Worm (Caenorhabditis elegans): Measurements from ENCODE around the gene grl-28.

Gene grl-28

DNA sequence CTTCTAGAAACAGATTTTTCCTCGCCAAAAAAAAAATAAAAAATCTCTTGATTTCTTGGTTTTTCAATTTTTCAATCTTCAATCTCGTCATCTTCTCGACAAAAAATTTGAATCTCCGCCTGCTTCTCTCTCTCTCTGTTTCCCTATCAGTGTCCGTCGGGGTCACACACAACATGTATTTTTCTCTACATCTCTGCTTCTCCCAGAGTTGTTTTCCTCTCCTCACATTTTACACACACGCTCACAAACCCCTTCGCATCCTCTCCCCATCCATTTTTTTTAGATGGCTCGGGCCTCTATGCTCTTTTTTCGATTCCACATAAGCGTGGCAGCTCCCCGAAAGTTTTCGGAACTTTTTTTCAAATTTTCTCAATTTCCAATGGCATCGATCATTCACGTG, 28.1 kb upstream of the grl-28 start (continued):
- no peak for TF ChIP-seq nhr-6 (tag; optimal IDR thresholded peaks at IDR 0.05)
- peak; percentile 61 for TF ChIP-seq mep-1 (tag; optimal IDR thresholded peaks at IDR 0.05)
- peak; percentile 39 for TF ChIP-seq mes-2 (tag; optimal IDR thresholded peaks at IDR 0.05; ENCODE audit: poor library complexity, severe bottlenecking)
- peak; percentile 82 for TF ChIP-seq lin-13 (GFP tag; optimal IDR thresholded peaks at IDR 0.05)
- peak; percentile 80 for TF ChIP-seq nhr-11 (tag; optimal IDR thresholded peaks at IDR 0.05)
- TF ChIP-seq hmg-1.1 (GFP tag; IDR thresholded peaks at IDR 0.05): peak; percentile 23; the same call in 1 of the 2 replicates
- TF ChIP-seq nhr-102 (tag; optimal IDR thresholded peaks at IDR 0.05): peak; percentile 21
- TF ChIP-seq aha-1 (tag): peak; percentile 85
- peak; percentile 24; the same call in 1 of the 2 replicates for TF ChIP-seq lin-38 (GFP tag; IDR thresholded peaks at IDR 0.05)
- peak in 1 of 2 experiments; percentile 66 for TF ChIP-seq lsy-2 (tag; optimal IDR thresholded peaks at IDR 0.05)

DNA sequence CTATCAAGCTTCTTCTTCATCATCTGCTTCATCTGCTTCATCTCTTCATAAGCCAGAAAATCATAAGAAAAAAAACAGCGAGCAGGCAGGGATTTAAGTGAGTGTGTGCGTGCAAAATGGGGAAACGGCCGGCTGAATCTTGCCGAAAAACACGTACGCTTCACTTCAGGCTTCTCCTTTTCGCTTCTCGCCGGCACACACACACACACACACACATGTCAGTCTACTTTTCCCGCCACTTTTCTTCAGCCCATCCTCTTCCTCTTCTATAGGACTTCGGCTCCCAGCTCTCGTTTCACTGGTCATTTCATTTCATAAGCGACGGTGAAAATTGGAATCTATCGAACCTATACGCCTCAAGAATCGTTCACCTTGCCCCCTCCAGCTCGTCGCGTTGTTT, 27.6 kb upstream of the grl-28 start:
- TF ChIP-seq aha-1 (tag) (peak; percentile 98), mdl-1 (tag; optimal IDR thresholded peaks at IDR 0.05) (no peak), nhr-6 (tag; optimal IDR thresholded peaks at IDR 0.05) (no peak), unc-62 (GFP tag; optimal IDR thresholded peaks at IDR 0.05 in 1 of 2) (peak in 1 of 2 experiments; percentile 92), unc-62 (tag; optimal IDR thresholded peaks at IDR 0.05) (no peak), set-16 (GFP tag; IDR thresholded peaks at IDR 0.05) (no peak), madf-5 (GFP tag; IDR thresholded peaks at IDR 0.05) (no peak), mxl-3 (GFP tag; optimal IDR thresholded peaks at IDR 0.05) (peak; percentile 46), gei-8 (GFP tag; optimal IDR thresholded peaks at IDR 0.05) (no peak), madf-9 (GFP tag; conservative IDR thresholded peaks at IDR 0.05) (no peak), nhr-28 (tag; optimal IDR thresholded peaks at IDR 0.05) (no peak), hmg-1.1 (GFP tag; IDR thresholded peaks at IDR 0.05) (0 out of 2 replicates have a peak, but pooled peaks have one; percentile 16), daf-8 (GFP tag; IDR thresholded peaks at IDR 0.05) (no peak), hif-1 (tag; optimal IDR thresholded peaks at IDR 0.05) (peak in 1 of 2 experiments; percentile 98), hlh-30 (tag; optimal IDR thresholded peaks at IDR 0.05; ENCODE audit: insufficient read depth) (no peak), nhr-48 (tag; optimal IDR thresholded peaks at IDR 0.05) (no peak), nhr-111 (GFP tag; optimal IDR thresholded peaks at IDR 0.05) (no peak), nhr-76 (tag; optimal IDR thresholded peaks at IDR 0.05) (no peak), F37D6.2 (tag; optimal IDR thresholded peaks at IDR 0.05) (no peak)

DNA sequence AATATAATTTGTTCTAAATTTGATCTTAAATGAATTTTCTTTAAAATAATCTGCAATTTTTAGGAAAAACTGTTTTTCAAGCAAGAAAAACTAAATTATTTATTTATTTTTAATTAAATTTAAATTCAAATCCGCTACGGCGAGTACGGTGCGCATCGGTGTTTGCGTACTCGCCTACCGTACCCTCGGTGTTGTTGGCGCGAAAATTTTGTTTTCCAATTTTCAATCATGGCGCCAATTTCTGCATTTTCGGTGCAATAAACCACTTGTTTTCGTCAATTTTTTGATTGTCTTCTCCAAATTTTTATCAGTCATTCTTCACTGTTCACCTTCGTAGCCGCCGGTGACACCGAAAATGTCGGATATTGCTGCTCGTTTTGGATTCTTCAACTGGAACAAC, 27.1 kb upstream of the grl-28 start, which contains the start of gene pygl-1:
pygl-1 (plus strand) TSS at position 211 of the 400 bp plus-strand sequence.
- TF ChIP-seq aly-2 (tag; optimal IDR thresholded peaks at IDR 0.05) (no peak), Y48G9A.11 (GFP tag; IDR thresholded peaks at IDR 0.05) (peak; percentile 91), fkh-10 (GFP tag; optimal IDR thresholded peaks at IDR 0.05) (no peak), ceh-20 (GFP tag; IDR thresholded peaks at IDR 0.05) (no peak), madf-9 (GFP tag; conservative IDR thresholded peaks at IDR 0.05) (0 out of 2 replicates have a peak, but pooled peaks have one; percentile 10), snpc-1.2 (GFP tag; IDR thresholded peaks at IDR 0.05) (peak; percentile 27; the same call in 1 of the 2 replicates), tag-97 (GFP tag; IDR thresholded peaks at IDR 0.05) (no peak), lin-38 (GFP tag; IDR thresholded peaks at IDR 0.05) (peak; percentile 69), F49E8.2 (tag; optimal IDR thresholded peaks at IDR 0.05; ENCODE audit: borderline replicate concordance) (peak; percentile 66), unc-130 (GFP tag; optimal IDR thresholded peaks at IDR 0.05) (peak; percentile 88), lsy-2 (tag; optimal IDR thresholded peaks at IDR 0.05) (peak in 1 of 2 experiments; percentile 72), daf-16 (GFP tag; optimal IDR thresholded peaks at IDR 0.05) (no peak), daf-16 (tag; optimal IDR thresholded peaks at IDR 0.05) (peak; percentile 28)

DNA sequence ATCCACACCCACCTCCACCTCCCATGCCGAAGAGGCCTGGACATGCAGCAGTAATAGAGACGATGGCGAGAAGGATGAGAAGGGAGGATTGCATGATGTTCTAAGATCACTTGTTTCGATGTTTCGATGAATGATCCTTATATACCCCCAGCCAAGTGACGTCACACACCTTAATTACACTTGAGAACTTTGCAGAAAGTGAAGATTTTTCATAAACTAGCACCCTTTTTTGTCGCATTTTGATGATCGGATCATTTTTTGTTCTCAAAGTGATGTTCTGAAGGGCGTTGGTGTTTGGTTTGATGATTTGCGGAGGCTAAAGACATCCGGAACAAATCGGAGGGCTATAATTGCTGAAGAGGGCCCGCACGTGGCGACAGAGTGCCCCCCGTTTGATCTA, 24.1 kb upstream of the grl-28 start, which contains the start of gene grl-27:
grl-27 (minus strand) TSS at position 101 of the 400 bp plus-strand sequence.
- TF ChIP-seq dve-1 (tag; optimal IDR thresholded peaks at IDR 0.05; ENCODE audit: insufficient read depth) (no peak), zfp-3 (GFP tag; conservative IDR thresholded peaks at IDR 0.05) (no peak), F37D6.2 (tag; optimal IDR thresholded peaks at IDR 0.05) (no peak), zip-2 (tag; optimal IDR thresholded peaks at IDR 0.05) (no peak), duxl-1 (tag; optimal IDR thresholded peaks at IDR 0.05; ENCODE audit: poor library complexity) (no peak), lir-3 (tag; optimal IDR thresholded peaks at IDR 0.05) (no peak), nhr-76 (tag; optimal IDR thresholded peaks at IDR 0.05) (no peak), nhr-41 (GFP tag; IDR thresholded peaks at IDR 0.05) (no peak), nhr-28 (tag; optimal IDR thresholded peaks at IDR 0.05) (no peak)

Measured in whole organism, L4 larva.